Fruit fly (Drosophila melanogaster) whole organism, embryonic: ENCODE data around the gene Tsf2.

ENCODE experiments used
- Atf-2 ChIP-seq: fragments of 200-800 bp; sonication (Bioruptor generic); optimal IDR thresholded peaks from 2 replicates; lab custom pipeline; 2016; ENCODE audit warnings: missing biosample characterization, missing genetic modification characterization
- Bteb2 ChIP-seq: fragments of 200-800 bp; sonication (Bioruptor generic); optimal IDR thresholded peaks from 2 replicates; lab custom pipeline; 2016; ENCODE audit warnings: missing biosample characterization, missing genetic modification characterization
- CG10209 ChIP-seq: fragments of 200-800 bp; sonication (Bioruptor generic); optimal IDR thresholded peaks from 3 replicates; lab custom pipeline; 2017; ENCODE audit warnings: missing biosample characterization, mild to moderate bottlenecking, missing genetic modification characterization, missing genetic modification reagents
- CG10462 ChIP-seq: fragments of 200-800 bp; sonication (Bioruptor generic); optimal IDR thresholded peaks from 2 replicates; lab custom pipeline; 2016; ENCODE audit warnings: missing biosample characterization, missing genetic modification characterization
- CG10654 ChIP-seq: fragments of 200-800 bp; sonication (Bioruptor generic); optimal IDR thresholded peaks from 2 replicates; lab custom pipeline; 2016; ENCODE audit warnings: missing biosample characterization, missing genetic modification characterization
- CG11560 ChIP-seq: fragments of 200-800 bp; sonication (Bioruptor generic); IDR thresholded peaks from 3 replicates; pipeline ENCODE4 v1.3.6; 2022; ENCODE audit warnings: missing biosample characterization, missing genetic modification characterization
- CG12104 ChIP-seq: fragments of 200-800 bp; sonication (Bioruptor generic); optimal IDR thresholded peaks from 3 replicates; lab custom pipeline; 2016; ENCODE audit warnings: missing biosample characterization, missing genetic modification characterization
- CG12155 ChIP-seq: fragments of 200-800 bp; sonication (Bioruptor generic); optimal IDR thresholded peaks from 3 replicates; lab custom pipeline; 2016; ENCODE audit warnings: missing biosample characterization, missing genetic modification characterization
- CG13287 ChIP-seq: fragments of 200-800 bp; sonication (Bioruptor generic); IDR thresholded peaks from 2 replicates; pipeline ENCODE4 v1.3.6; 2022; ENCODE audit warnings: missing biosample characterization, missing genetic modification characterization; ENCODE audit not compliant: partially characterized antibody
- CG13424 ChIP-seq: fragments of 200-800 bp; sonication (Bioruptor generic); optimal IDR thresholded peaks from 2 replicates; lab custom pipeline; 2019; ENCODE audit warnings: missing biosample characterization, mild to moderate bottlenecking, missing genetic modification characterization, moderate library complexity
- CG13894 ChIP-seq: fragments of 200-800 bp; sonication (Bioruptor generic); optimal IDR thresholded peaks from 3 replicates; lab custom pipeline; 2018; ENCODE audit warnings: missing biosample characterization, mild to moderate bottlenecking, missing genetic modification characterization, moderate library complexity
- CG14050 ChIP-seq: fragments of 200-800 bp; sonication (Bioruptor generic); IDR thresholded peaks from 3 replicates; pipeline ENCODE4 v1.3.6; 2022; ENCODE audit warnings: missing biosample characterization, missing genetic modification characterization
- CG14710 ChIP-seq: fragments of 200-800 bp; sonication (Bioruptor generic); optimal IDR thresholded peaks from 3 replicates; lab custom pipeline; 2019; ENCODE audit warnings: missing biosample characterization, mild to moderate bottlenecking, missing genetic modification characterization, moderate library complexity
- CG1602 ChIP-seq: fragments of 200-800 bp; sonication (Bioruptor generic); optimal IDR thresholded peaks from 3 replicates; lab custom pipeline; 2016; ENCODE audit warnings: missing biosample characterization, missing genetic modification characterization
- CG1603 ChIP-seq: fragments of 200-800 bp; sonication (Bioruptor generic); optimal IDR thresholded peaks from 2 replicates; lab custom pipeline; 2019; ENCODE audit warnings: missing biosample characterization, mild to moderate bottlenecking, missing genetic modification characterization, moderate library complexity
- CG30020 ChIP-seq: fragments of 200-800 bp; optimal IDR thresholded peaks from 2 replicates; lab custom pipeline; 2019; ENCODE audit warnings: missing biosample characterization, mild to moderate bottlenecking, missing genetic modification characterization, moderate library complexity
- CG31441 ChIP-seq: fragments of 200-800 bp; sonication (Bioruptor generic); IDR thresholded peaks from 2 replicates; pipeline ENCODE4 v1.3.6; 2022; ENCODE audit warnings: missing biosample characterization, missing genetic modification characterization
- CG3281 ChIP-seq: fragments of 200-800 bp; sonication (Bioruptor generic); optimal IDR thresholded peaks from 3 replicates; lab custom pipeline; 2017; ENCODE audit warnings: missing biosample characterization, mild to moderate bottlenecking, missing genetic modification characterization
- CG33213 ChIP-seq: fragments of 200-800 bp; sonication (Bioruptor generic); optimal IDR thresholded peaks from 3 replicates; lab custom pipeline; 2016; ENCODE audit warnings: missing biosample characterization, missing genetic modification characterization
- CG3847 ChIP-seq: fragments of 200-800 bp; sonication (Bioruptor generic); IDR thresholded peaks from 2 replicates; pipeline ENCODE4 v1.3.6; 2022; ENCODE audit warnings: missing biosample characterization, missing genetic modification characterization
- CG4424 ChIP-seq: fragments of 200-800 bp; sonication (Bioruptor generic); optimal IDR thresholded peaks from 3 replicates; lab custom pipeline; 2016; ENCODE audit warnings: missing biosample characterization, missing genetic modification characterization
- CG6254 ChIP-seq: fragments of 200-800 bp; sonication (Bioruptor generic); optimal IDR thresholded peaks from 3 replicates; lab custom pipeline; 2017; ENCODE audit warnings: mild to moderate bottlenecking, missing biosample characterization, missing genetic modification reagents, missing genetic modification characterization
- CG7928 ChIP-seq: fragments of 200-800 bp; sonication (Bioruptor generic); optimal IDR thresholded peaks from 2 replicates; lab custom pipeline; 2017; ENCODE audit warnings: missing biosample characterization, mild to moderate bottlenecking, missing genetic modification characterization
- CG9797 ChIP-seq: fragments of 200-800 bp; sonication (Bioruptor generic); optimal IDR thresholded peaks from 3 replicates; lab custom pipeline; 2018; ENCODE audit warnings: missing biosample characterization, mild to moderate bottlenecking, missing genetic modification characterization
- CHES-1-like ChIP-seq: fragments of 200-800 bp; sonication (Bioruptor generic); optimal IDR thresholded peaks from 2 replicates; lab custom pipeline; 2016; ENCODE audit warnings: missing biosample characterization, missing genetic modification characterization
- CrebB ChIP-seq: fragments of 200-800 bp; sonication (Bioruptor generic); optimal IDR thresholded peaks from 3 replicates; lab custom pipeline; 2018; ENCODE audit warnings: missing biosample characterization, mild to moderate bottlenecking, missing genetic modification characterization
- Dfd ChIP-seq, 2 experiments: fragments of >200 bp; optimal IDR thresholded peaks; 2 replicates each; lab custom pipeline; 2017; ENCODE audit warnings: missing biosample characterization in 2 of 2, missing genetic modification characterization in 2 of 2
- Dll ChIP-seq: fragments of 200-800 bp; sonication (Bioruptor generic); IDR thresholded peaks from 4 replicates; pipeline ENCODE4 v1.3.6; 2022; ENCODE audit warnings: missing biosample characterization, missing genetic modification characterization; ENCODE audit not compliant: partially characterized antibody
- Fer1 ChIP-seq: fragments of 200-800 bp; sonication (Bioruptor generic); optimal IDR thresholded peaks from 2 replicates; lab custom pipeline; 2017; ENCODE audit warnings: missing biosample characterization, mild to moderate bottlenecking, missing genetic modification characterization
- Fer3 ChIP-seq: fragments of 200-800 bp; sonication (Bioruptor generic); optimal IDR thresholded peaks from 2 replicates; lab custom pipeline; 2018; ENCODE audit warnings: missing biosample characterization, mild to moderate bottlenecking, missing genetic modification characterization, moderate library complexity
- Hr3 ChIP-seq: fragments of 200-800 bp; sonication (Bioruptor generic); optimal IDR thresholded peaks from 3 replicates; lab custom pipeline; 2016; ENCODE audit warnings: missing biosample characterization, missing genetic modification characterization
- Lhr ChIP-seq: fragments of 200-800 bp; sonication (Bioruptor generic); optimal IDR thresholded peaks from 3 replicates; lab custom pipeline; 2017; ENCODE audit warnings: mild to moderate bottlenecking, missing biosample characterization, missing genetic modification reagents, missing genetic modification characterization
- NC2β ChIP-seq: fragments of 200-800 bp; sonication (Bioruptor generic); optimal IDR thresholded peaks from 2 replicates; lab custom pipeline; 2016; ENCODE audit warnings: missing biosample characterization, missing genetic modification characterization
- Scr ChIP-seq: fragments of 200-800 bp; sonication (Bioruptor generic); IDR thresholded peaks from 2 replicates; pipeline ENCODE4 v1.3.6; 2022; ENCODE audit warnings: missing biosample characterization, missing genetic modification characterization; ENCODE audit not compliant: partially characterized antibody
- Spps ChIP-seq: fragments of 200-800 bp; sonication (Bioruptor generic); optimal IDR thresholded peaks from 2 replicates; lab custom pipeline; 2018; ENCODE audit warnings: missing biosample characterization, mild to moderate bottlenecking, missing genetic modification characterization
- Xrp1 ChIP-seq: fragments of 200-800 bp; sonication (Bioruptor generic); IDR thresholded peaks from 2 replicates; pipeline ENCODE4 v1.3.6; 2022; ENCODE audit warnings: missing biosample characterization, missing genetic modification characterization
- YL-1 ChIP-seq: fragments of 200-800 bp; sonication (Bioruptor generic); optimal IDR thresholded peaks from 3 replicates; lab custom pipeline; 2017; ENCODE audit warnings: missing biosample characterization, mild to moderate bottlenecking, missing genetic modification characterization
- bowl ChIP-seq: fragments of 200-800 bp; sonication (Bioruptor generic); IDR thresholded peaks from 2 replicates; pipeline ENCODE4 v1.3.6; 2022; ENCODE audit warnings: missing biosample characterization, missing genetic modification characterization
- chif ChIP-seq, 2 experiments: fragments of 200-800 bp; sonication (Bioruptor generic); optimal IDR thresholded peaks; 3 replicates each; lab custom pipeline; 2016; ENCODE audit warnings: missing biosample characterization in 2 of 2, missing genetic modification characterization in 2 of 2
- ftz-f1 ChIP-seq: fragments of 200-800 bp; sonication (Bioruptor generic); optimal IDR thresholded peaks from 2 replicates; lab custom pipeline; 2016; ENCODE audit warnings: missing biosample characterization, missing genetic modification characterization
- grau ChIP-seq: fragments of 200-800 bp; optimal IDR thresholded peaks from 3 replicates; lab custom pipeline; 2019; ENCODE audit warnings: missing biosample characterization, mild to moderate bottlenecking, missing genetic modification characterization, moderate library complexity
- lab ChIP-seq: fragments of 200-800 bp; sonication (Bioruptor generic); optimal IDR thresholded peaks from 3 replicates; lab custom pipeline; 2017; ENCODE audit warnings: missing biosample characterization, missing genetic modification characterization, mild to moderate bottlenecking, moderate library complexity, missing genetic modification reagents
- lilli ChIP-seq: fragments of 200-800 bp; sonication (Bioruptor generic); optimal IDR thresholded peaks from 3 replicates; lab custom pipeline; 2016; ENCODE audit warnings: missing biosample characterization, missing genetic modification characterization
- lola ChIP-seq, 3 experiments: fragments of >200 bp in 2 of 3; fragments of 200-800 bp in 1 of 3; sonication (Bioruptor generic) in 1 of 3; optimal IDR thresholded peaks; 2 replicates each; lab custom pipeline; 2017 to 2019; ENCODE audit warnings: missing biosample characterization in 3 of 3, missing genetic modification characterization in 3 of 3, mild to moderate bottlenecking in 1 of 3, moderate library complexity in 1 of 3
- phol ChIP-seq: fragments of 200-800 bp; sonication (Bioruptor generic); optimal IDR thresholded peaks from 3 replicates; lab custom pipeline; 2018; ENCODE audit warnings: missing biosample characterization, mild to moderate bottlenecking, missing genetic modification characterization, moderate library complexity
- sens ChIP-seq: fragments of 200-800 bp; sonication (Bioruptor generic); peaks from one replicate; lab custom pipeline; 2016; ENCODE audit warnings: missing biosample characterization, missing genetic modification characterization
- sr ChIP-seq: fragments of 200-800 bp; sonication (Bioruptor generic); IDR thresholded peaks from 3 replicates; pipeline ENCODE4 v1.3.6; 2022; ENCODE audit warnings: missing biosample characterization, missing genetic modification characterization
- sug ChIP-seq: fragments of 200-800 bp; optimal IDR thresholded peaks from 2 replicates; lab custom pipeline; 2019; ENCODE audit warnings: missing biosample characterization, mild to moderate bottlenecking, missing genetic modification characterization, moderate library complexity
- trem ChIP-seq: fragments of 200-800 bp; optimal IDR thresholded peaks from 3 replicates; lab custom pipeline; 2019; ENCODE audit warnings: missing biosample characterization, mild to moderate bottlenecking, missing genetic modification characterization, moderate library complexity
- vvl ChIP-seq: fragments of 200-800 bp; sonication (Bioruptor generic); IDR thresholded peaks from 2 replicates; pipeline ENCODE4 v1.3.6; 2022; ENCODE audit warnings: missing biosample characterization, missing genetic modification characterization
- wor ChIP-seq: fragments of 200-800 bp; sonication (Bioruptor generic); IDR thresholded peaks from 2 replicates; pipeline ENCODE4 v1.3.6; 2022; ENCODE audit warnings: missing biosample characterization, missing genetic modification characterization

Gene Tsf2

DNA sequence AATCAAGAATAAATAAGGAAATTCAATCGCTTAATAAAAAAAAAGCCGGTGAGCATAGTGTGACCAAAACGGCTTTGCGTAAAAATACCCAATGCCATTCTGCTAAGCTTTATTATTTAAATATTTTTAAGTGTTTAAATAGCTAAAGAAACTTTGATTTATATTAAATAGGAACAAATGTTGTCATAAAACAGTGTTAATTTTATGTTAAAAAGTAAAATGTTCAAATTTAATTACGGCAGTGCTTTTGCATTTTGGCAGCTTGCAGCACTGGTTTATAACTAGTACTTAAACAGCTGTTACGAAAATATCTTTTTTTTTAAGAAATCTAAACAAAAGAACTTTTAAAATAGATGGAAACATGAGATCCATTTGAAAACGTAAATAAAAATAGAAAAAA lies 32.3 kb downstream of the Tsf2 start, which contains the start of the genes CG10638 and CG10681 (continued):
- TF ChIP-seq CG13287 (GFP tag; lab: Robert Waterston, UW) (peak; percentile 65), CG33213 (GFP tag; lab: Kevin White, UChicago) (no peak), grau (tag; lab: Kevin White, UChicago) (peak; percentile 53), Fer1 (peak; percentile 71), CG1603 (tag; lab: Kevin White, UChicago) (peak; percentile 43), CG10462 (GFP tag; lab: Kevin White, UChicago) (no peak), Lhr (GFP tag; lab: Kevin White, UChicago) (peak; percentile 45), CG9797 (GFP tag; lab: Kevin White, UChicago) (peak; percentile 73), CG3847 (GFP tag; lab: Robert Waterston, UW) (peak; percentile 67), Fer3 (peak; percentile 25), bowl (no peak), Hr3 (GFP tag; lab: Kevin White, UChicago) (peak; percentile 22), CG14710 (peak; percentile 81), CG13894 (tag; lab: Kevin White, UChicago) (peak; percentile 18), CG12104 (peak; percentile 30), CG10209 (GFP tag; lab: Kevin White, UChicago) (peak; percentile 31), Dfd (GFP tag; optimal IDR thresholded peaks at IDR 0.05; lab: Kevin White, UChicago) (no peak), Dll (GFP tag; lab: Robert Waterston, UW) (0 out of 4 replicates have a peak, but pooled peaks have one; percentile 11), CG14050 (GFP tag; lab: Robert Waterston, UW) (no peak), NC2β (GFP tag; lab: Kevin White, UChicago) (peak; percentile 28), CG31441 (GFP tag; lab: Robert Waterston, UW) (peak; percentile 50), Atf-2 (GFP tag; lab: Kevin White, UChicago) (no peak), lilli (GFP tag; lab: Kevin White, UChicago) (peak; percentile 61), trem (tag; lab: Kevin White, UChicago) (peak; percentile 98), CrebB (tag; lab: Kevin White, UChicago) (peak; percentile 1), lab (GFP tag; lab: Kevin White, UChicago) (peak; percentile 15), chif (GFP tag; optimal IDR thresholded peaks at IDR 0.05; lab: Kevin White, UChicago) (peak in 1 of 2 experiments; percentile 19), CG1602 (GFP tag; lab: Kevin White, UChicago) (peak; percentile 14), CG13424 (tag; lab: Kevin White, UChicago) (peak; percentile 42), CG7928 (GFP tag; lab: Kevin White, UChicago) (peak; percentile 28), CG4424 (GFP tag; lab: Kevin White, UChicago) (peak; percentile 62), lola (GFP tag; optimal IDR thresholded peaks at IDR 0.05; lab: Kevin White, UChicago) (peak in 1 of 3 experiments; percentile 37), YL-1 (peak; percentile 81), Spps (tag; lab: Kevin White, UChicago) (peak; percentile 43), wor (no peak), CG3281 (GFP tag; lab: Kevin White, UChicago) (peak; percentile 23), CG10654 (GFP tag; lab: Kevin White, UChicago) (peak; percentile 57), sug (tag; lab: Kevin White, UChicago) (peak; percentile 40), sens (GFP tag; lab: Kevin White, UChicago) (peak; percentile 91), CG11560 (no peak), Bteb2 (GFP tag; lab: Kevin White, UChicago) (peak; percentile 25), phol (tag; lab: Kevin White, UChicago) (peak; percentile 61), CG6254 (GFP tag; lab: Kevin White, UChicago) (peak; percentile 20), Scr (GFP tag; lab: Robert Waterston, UW) (0 out of 2 replicates have a peak, but pooled peaks have one; percentile 11), CG12155 (GFP tag; lab: Kevin White, UChicago) (peak; percentile 70), CHES-1-like (GFP tag; lab: Kevin White, UChicago) (peak; percentile 3), ftz-f1 (GFP tag; lab: Kevin White, UChicago) (peak; percentile 78), CG30020 (tag; lab: Kevin White, UChicago) (peak; percentile 33), sr (GFP tag; lab: Robert Waterston, UW) (no peak), vvl (GFP tag; lab: Robert Waterston, UW) (peak; percentile 50), Xrp1 (peak; percentile 47)
